Worm (Caenorhabditis elegans) whole organism, mixed stage, embryonic: ENCODE results near the gene Y67D8C.9.
A peak's percentile ranks its signal among the peaks of the same experiment; 100 is the strongest.

ENCODE experiments used
- ceh-39 ChIP-seq: fragments of 150-350 bp; optimal IDR thresholded peaks from 2 replicates; lab custom pipeline; 2014; ENCODE audit warnings: missing biosample characterization, missing genetic modification characterization
- ces-1 ChIP-seq: fragments of 150-350 bp; optimal IDR thresholded peaks from 2 replicates; lab custom pipeline; 2014; ENCODE audit warnings: missing biosample characterization, missing genetic modification reagents, missing genetic modification characterization
- drap-1 ChIP-seq: fragments of 200-800 bp; sonication (Bioruptor generic); optimal IDR thresholded peaks from 3 replicates; lab custom pipeline; 2018; ENCODE audit warnings: mild to moderate bottlenecking, missing genetic modification characterization, missing compliant biosample characterization
- mep-1 ChIP-seq: fragments of 150-350 bp; optimal IDR thresholded peaks from 2 replicates; lab custom pipeline; 2017; ENCODE audit warnings: missing biosample characterization, missing genetic modification reagents, missing genetic modification characterization, inconsistent platforms
- nhr-12 ChIP-seq: fragments of 150-350 bp; optimal IDR thresholded peaks from 2 replicates; lab custom pipeline; 2014; ENCODE audit warnings: missing biosample characterization, missing genetic modification characterization
- nhr-2 ChIP-seq: fragments of 150-350 bp; optimal IDR thresholded peaks from 2 replicates; lab custom pipeline; 2014; ENCODE audit warnings: missing biosample characterization, missing genetic modification characterization
- nhr-237 ChIP-seq: fragments of 150-350 bp; optimal IDR thresholded peaks from 2 replicates; lab custom pipeline; 2014; ENCODE audit warnings: missing biosample characterization, missing genetic modification characterization
- nhr-76 ChIP-seq: sonication (generic microtip); optimal IDR thresholded peaks from 2 replicates; lab custom pipeline; 2017; ENCODE audit warnings: missing biosample characterization, missing genetic modification characterization
- unc-120 ChIP-seq: sonication (generic microtip); optimal IDR thresholded peaks from 2 replicates; lab custom pipeline; 2017; ENCODE audit warnings: missing genetic modification characterization, missing compliant biosample characterization; ENCODE audit not compliant: poor library complexity, severe bottlenecking
- unc-39 ChIP-seq: fragments of 150-350 bp; optimal IDR thresholded peaks from 2 replicates; lab custom pipeline; 2014; ENCODE audit warnings: missing biosample characterization, missing genetic modification characterization
- unc-62 ChIP-seq: fragments of 150-350 bp; optimal IDR thresholded peaks from 2 replicates; lab custom pipeline; 2014; ENCODE audit warnings: missing biosample characterization, missing genetic modification reagents, missing genetic modification characterization
- ztf-11 ChIP-seq: fragments of 150-350 bp; optimal IDR thresholded peaks from 2 replicates; lab custom pipeline; 2014; ENCODE audit warnings: missing biosample characterization, missing genetic modification characterization

DNA sequence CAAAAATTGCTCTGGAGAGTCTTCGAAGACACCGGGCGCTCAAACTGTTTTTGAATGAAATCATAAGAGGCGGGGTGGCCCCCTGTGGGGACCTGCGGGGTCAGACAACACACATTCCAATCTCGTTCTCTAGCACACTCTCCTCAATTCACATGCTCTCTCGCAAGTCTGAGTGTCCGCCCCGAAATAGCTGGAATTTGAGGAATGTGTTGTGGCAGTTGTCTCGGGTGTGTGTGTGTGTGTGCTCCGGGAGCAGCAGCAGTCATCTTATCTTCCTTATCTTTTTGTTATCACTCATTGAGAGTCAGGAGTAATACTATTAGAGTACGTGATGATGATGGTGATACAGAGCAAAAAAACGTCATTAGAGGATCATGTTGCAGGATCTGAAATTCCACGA is 56.8 kb downstream of the Y67D8C.9 start:
- TF ChIP-seq nhr-2 (tag; lab: Kevin White, UChicago) (no peak), drap-1 (GFP tag; lab: Kevin White, UChicago) (no peak), unc-39 (no peak), ces-1 (GFP tag; lab: Kevin White, UChicago) (no peak), unc-120 (tag; lab: Kevin White, UChicago) (peak; percentile 68), ceh-39 (no peak), ztf-11 (tag; lab: Kevin White, UChicago) (no peak), unc-62 (GFP tag; lab: Kevin White, UChicago) (peak; percentile 27), nhr-12 (tag; lab: Kevin White, UChicago) (no peak), nhr-76 (tag; lab: Kevin White, UChicago) (no peak), mep-1 (no peak), nhr-237 (tag; lab: Kevin White, UChicago) (no peak)
